Fruit fly (Drosophila melanogaster): ENCODE data around the gene rempA.

The rempA gene

dm6 chr2L:574226-574625, 14.1 kb upstream of the rempA start, which contains the start of the genes Ipk2 and cold:
Ipk2 (minus strand) TSS chr2L:574264.
cold (plus strand) TSS chr2L:574291.
- peak in 1 of 2 experiments; percentile 32 for TF ChIP-seq CTCF (optimal IDR thresholded peaks at IDR 0.05)
- TF ChIP-seq CG8478 (optimal IDR thresholded peaks at IDR 0.05): no peak

dm6 chr2L:568030-568429, 7.9 kb upstream of the rempA start, which contains the start of the genes Nle and Sf3b1:
Nle (minus strand) TSS chr2L:568121.
Sf3b1 (plus strand) TSS chr2L:568340.
- TF ChIP-seq CTCF (optimal IDR thresholded peaks at IDR 0.05) (peak in 1 of 2 experiments; percentile 4), CG8478 (optimal IDR thresholded peaks at IDR 0.05) (no peak)

DNA sequence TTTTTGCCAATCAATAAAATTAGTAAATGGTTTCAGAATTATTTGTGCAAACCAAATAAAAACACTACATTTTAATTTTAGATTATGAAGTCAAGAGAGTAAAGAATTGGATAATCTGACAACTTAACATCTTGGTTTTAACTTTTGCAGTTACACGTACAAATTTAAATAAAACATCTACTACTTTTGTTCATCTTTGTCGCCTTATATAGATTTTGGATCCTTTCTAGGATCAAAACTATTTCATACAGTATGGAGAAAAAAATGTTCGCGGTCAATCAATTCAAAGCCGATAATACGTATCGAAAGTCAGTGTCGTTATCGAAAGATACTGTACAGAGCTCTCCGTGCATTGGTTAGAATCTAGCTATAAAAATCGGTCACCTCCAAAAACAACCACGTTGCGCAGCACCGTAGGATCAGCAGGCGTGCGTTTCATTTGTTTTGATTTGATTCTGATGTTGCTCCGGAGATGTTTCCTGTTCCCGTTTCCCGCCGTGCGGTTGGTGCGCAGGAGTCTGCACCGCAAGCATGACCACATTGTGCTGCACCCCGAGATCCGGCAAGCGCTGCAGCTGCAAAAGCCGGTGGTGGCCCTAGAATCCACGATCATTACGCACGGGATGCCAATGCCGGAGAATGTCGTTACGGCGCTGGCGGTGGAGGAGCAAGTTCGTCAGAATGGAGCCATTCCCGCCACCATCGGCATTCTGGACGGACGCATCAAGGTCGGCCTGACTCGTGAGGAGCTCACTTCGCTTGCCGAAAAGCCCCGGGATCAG, 3.9 kb upstream of the rempA start, which contains the start of the genes uncNacbeta and CG2794:
Gene uncNacbeta (minus strand): TSS at position 51 of the 782 bp plus-strand sequence.
Gene CG2794 (plus strand): TSS at position 395 of the 782 bp plus-strand sequence.
- no peak for TF ChIP-seq CG8478 (optimal IDR thresholded peaks at IDR 0.05)
- TF ChIP-seq CTCF (optimal IDR thresholded peaks at IDR 0.05): peak in 1 of 2 experiments; percentile 46

dm6 chr2L:563314-563713, 3.2 kb upstream of the rempA start:
- TF ChIP-seq CTCF (optimal IDR thresholded peaks at IDR 0.05) (no peak), CG8478 (optimal IDR thresholded peaks at IDR 0.05) (no peak)

- TF ChIP-seq CTCF (optimal IDR thresholded peaks at IDR 0.05) (no peak), CG8478 (optimal IDR thresholded peaks at IDR 0.05) (no peak)
These were observed 799 bp downstream of the rempA start, which contains the start of gene Tspo for dm6 chr2L:559311-559710. Tspo (plus strand) TSS chr2L:559612.

DNA sequence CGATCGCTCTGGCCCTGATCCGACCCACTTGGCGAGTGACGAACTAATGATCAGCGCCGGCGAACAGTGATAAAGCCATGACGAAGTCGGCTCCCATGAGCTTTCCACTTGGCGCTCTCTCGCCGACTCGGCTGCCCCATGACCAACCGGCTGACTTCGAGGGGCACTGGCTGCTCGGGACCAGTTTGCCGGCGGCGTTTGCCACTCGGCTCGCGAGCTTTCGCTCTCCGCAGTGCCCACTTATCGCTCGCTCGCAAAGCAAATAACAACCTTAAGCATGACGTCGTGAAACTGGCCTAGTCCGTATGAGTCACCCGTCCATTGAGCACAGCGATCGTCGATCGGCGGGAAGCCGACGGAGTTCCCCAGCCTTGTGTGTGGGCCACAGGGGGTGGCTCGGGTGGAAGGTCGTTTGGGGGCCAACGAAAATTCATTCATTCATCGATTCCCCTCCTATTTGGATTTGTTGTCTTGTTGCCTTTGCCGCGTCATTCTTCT, 7.6 kb downstream of the rempA start, which contains the start of gene Ets21C:
Gene Ets21C (minus strand): TSS at position 492 of the 498 bp plus-strand sequence.
- no peak for TF ChIP-seq CTCF (optimal IDR thresholded peaks at IDR 0.05)

DNA sequence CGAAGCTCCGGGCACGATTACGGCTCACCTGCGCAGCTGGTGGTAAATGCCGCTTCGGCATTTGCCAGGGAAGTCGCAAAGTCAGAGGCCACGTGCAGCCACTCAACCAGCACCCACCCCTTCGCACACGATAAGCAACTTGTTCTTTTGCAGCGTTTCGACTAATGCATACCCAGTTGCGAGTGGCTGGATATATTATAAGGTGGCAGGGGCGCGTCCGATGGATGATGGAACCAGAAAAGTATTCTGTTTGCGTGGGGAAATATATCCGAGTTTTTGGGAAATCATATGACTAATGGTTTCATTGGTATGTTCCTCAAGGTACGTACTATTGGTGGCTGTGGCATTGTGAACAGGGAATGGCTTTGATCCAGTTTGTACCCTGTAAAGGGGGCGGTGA, 10.5 kb downstream of the rempA start:
- TF ChIP-seq CTCF (optimal IDR thresholded peaks at IDR 0.05): no peak
- TF ChIP-seq CG8478 (optimal IDR thresholded peaks at IDR 0.05): no peak

dm6 chr2L:547978-548377, 12.1 kb downstream of the rempA start:
- TF ChIP-seq CTCF (optimal IDR thresholded peaks at IDR 0.05) (no peak), CG8478 (optimal IDR thresholded peaks at IDR 0.05) (no peak)

- TF ChIP-seq CG8478 (optimal IDR thresholded peaks at IDR 0.05): no peak
- TF ChIP-seq CTCF (optimal IDR thresholded peaks at IDR 0.05): peak in 1 of 2 experiments; percentile 24
These were observed 15.5 kb downstream of the rempA start, which contains the start of the genes Spp and nAChRbeta3 for dm6 chr2L:544444-545179. Spp (minus strand) TSS chr2L:544653. nAChRbeta3 (plus strand) TSS chr2L:545129.

dm6 chr2L:543799-544198, 16.3 kb downstream of the rempA start:
- TF ChIP-seq CTCF (optimal IDR thresholded peaks at IDR 0.05) (no peak), CG8478 (optimal IDR thresholded peaks at IDR 0.05) (no peak)

DNA sequence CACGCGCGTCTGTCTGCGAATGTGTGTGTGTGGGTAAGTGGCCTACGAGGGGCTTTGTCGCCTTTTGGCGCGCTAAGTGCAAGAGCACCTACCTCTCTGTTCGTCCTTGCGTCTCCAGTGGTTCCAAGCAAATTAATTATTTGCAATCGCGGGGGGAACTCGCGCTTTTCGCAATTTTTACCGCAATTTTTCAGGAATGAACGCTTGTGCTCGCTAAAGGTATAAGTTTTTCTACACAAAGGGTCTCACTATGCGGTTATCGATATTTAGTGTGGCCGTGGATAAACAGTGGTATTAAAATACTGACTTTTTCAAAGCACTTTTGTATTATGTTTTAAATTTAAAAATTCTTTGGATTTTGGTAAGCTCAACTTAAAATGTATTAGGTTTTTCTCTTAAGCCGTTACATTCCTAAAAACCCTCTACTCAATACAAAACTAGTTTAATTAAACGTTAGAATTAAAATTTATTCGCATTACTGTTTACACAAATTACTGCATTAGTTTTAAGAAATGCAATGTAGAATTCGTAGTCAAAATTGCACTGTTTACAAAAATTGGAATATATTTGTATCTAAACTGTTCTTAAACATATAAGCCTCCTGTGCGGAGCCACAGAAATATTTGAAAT, 17.7 kb downstream of the rempA start, which contains the start of gene lwr:
Gene lwr (minus strand): TSS at position 243 of the 630 bp plus-strand sequence.
- TF ChIP-seq CTCF (optimal IDR thresholded peaks at IDR 0.05) (no peak), CG8478 (optimal IDR thresholded peaks at IDR 0.05) (no peak)

DNA sequence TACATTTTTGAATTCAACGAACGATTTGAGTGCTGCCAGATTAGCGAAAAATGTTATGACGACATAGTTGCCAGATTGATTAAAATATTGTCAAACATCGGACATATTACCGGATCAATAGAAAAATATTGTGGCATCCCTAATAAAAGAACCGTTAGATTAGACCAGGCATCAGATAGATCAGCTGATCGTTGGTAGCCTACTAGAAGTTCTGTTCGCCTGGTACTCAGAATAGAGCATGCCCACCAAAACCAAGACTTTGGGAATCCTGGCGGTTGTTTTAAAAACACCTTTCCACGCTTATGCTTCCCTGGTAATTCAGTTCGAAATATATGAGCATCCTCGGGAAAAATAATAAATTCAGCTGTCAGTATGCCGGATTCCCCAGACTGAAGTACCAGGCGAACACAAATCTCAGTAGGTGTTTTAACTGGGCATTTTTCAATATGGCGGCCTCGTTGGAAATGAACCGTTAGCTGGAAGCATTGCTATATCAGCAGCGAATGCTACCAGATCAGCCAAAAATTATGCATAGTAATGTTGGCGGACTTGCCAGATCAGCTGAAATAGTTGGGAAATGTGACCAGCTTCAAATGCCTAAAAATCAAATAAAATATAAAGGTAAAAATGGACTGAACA, 19.4 kb downstream of the rempA start:
- no peak for TF ChIP-seq CG8478 (optimal IDR thresholded peaks at IDR 0.05)
- peak; percentile 54 to 61 for TF ChIP-seq CTCF (optimal IDR thresholded peaks at IDR 0.05)

DNA sequence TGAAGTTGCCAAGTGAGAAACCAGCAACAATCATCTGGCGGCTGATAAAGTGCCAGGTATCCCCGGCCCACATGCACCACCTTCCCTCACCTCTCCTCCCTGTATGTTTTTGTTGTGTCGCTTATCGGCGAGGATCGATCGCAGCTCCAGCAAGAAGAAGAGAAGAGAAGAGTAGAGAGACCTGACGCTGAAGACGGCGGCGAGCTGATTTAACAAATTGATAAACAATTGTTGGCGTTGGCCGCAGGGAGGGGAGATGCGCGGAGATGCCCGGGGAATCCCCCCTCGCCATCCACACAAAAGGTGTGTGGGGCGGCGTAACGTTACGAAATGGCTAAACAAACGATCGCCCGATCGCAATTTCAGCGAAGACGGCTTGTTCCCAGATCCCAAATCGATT, 26.4 kb downstream of the rempA start:
- TF ChIP-seq CG8478 (optimal IDR thresholded peaks at IDR 0.05) (no peak), CTCF (optimal IDR thresholded peaks at IDR 0.05) (no peak)

- TF ChIP-seq CTCF (optimal IDR thresholded peaks at IDR 0.05) (no peak), CG8478 (optimal IDR thresholded peaks at IDR 0.05) (no peak)
These were observed 29.9 kb downstream of the rempA start for dm6 chr2L:530245-530644.
